Fruit fly (Drosophila melanogaster): ENCODE measurements around the gene pelo.

The pelo gene

dm6 chr2L:9692364-9693348 is 8.0 kb upstream of the pelo start:
- TF ChIP-seq CG17186 (GFP tag; optimal IDR thresholded peaks at IDR 0.05) (no peak), CG1603 (tag; optimal IDR thresholded peaks at IDR 0.05) (peak; percentile 26), CG13775 (GFP tag; optimal IDR thresholded peaks at IDR 0.05) (peak; percentile 55), lilli (GFP tag; optimal IDR thresholded peaks at IDR 0.05) (peak; percentile 71), CG12236 (GFP tag; optimal IDR thresholded peaks at IDR 0.05) (no peak), CG4730 (GFP tag; IDR thresholded peaks at IDR 0.05) (peak; percentile 57; the same call in 1 of the 2 replicates), pb (GFP tag; optimal IDR thresholded peaks at IDR 0.05) (no peak), Dad (GFP tag; optimal IDR thresholded peaks at IDR 0.05) (no peak), CG15514 (GFP tag; optimal IDR thresholded peaks at IDR 0.05) (peak; percentile 47), grn (GFP tag; optimal IDR thresholded peaks at IDR 0.05) (no peak), CG15011 (GFP tag; optimal IDR thresholded peaks at IDR 0.05) (peak; percentile 27), CG2202 (tag; optimal IDR thresholded peaks at IDR 0.05) (no peak), Rfx (GFP tag; IDR thresholded peaks at IDR 0.05) (peak; percentile 91), CG1602 (GFP tag; optimal IDR thresholded peaks at IDR 0.05) (peak; percentile 16), Drgx (GFP tag; IDR thresholded peaks at IDR 0.05) (peak; percentile 92), Camta (GFP tag; optimal IDR thresholded peaks at IDR 0.05) (peak; percentile 29), CG7271 (tag; optimal IDR thresholded peaks at IDR 0.05) (no peak), klu (GFP tag; IDR thresholded peaks at IDR 0.05) (peak; percentile 60; the same call in 1 of the 2 replicates), CG32767 (GFP tag; IDR thresholded peaks at IDR 0.05) (peak; percentile 55; the same call in 1 of the 2 replicates), CG9727 (GFP tag; optimal IDR thresholded peaks at IDR 0.05) (peak; percentile 67), dan (GFP tag; IDR thresholded peaks at IDR 0.05) (no peak), psq (GFP tag; optimal IDR thresholded peaks at IDR 0.05) (no peak), CG6654 (GFP tag; optimal IDR thresholded peaks at IDR 0.05) (no peak), gce (GFP tag; IDR thresholded peaks at IDR 0.05) (peak; percentile 58; the same call in 1 of the 3 replicates), CG7786 (GFP tag; optimal IDR thresholded peaks at IDR 0.05) (no peak), E2f2 (GFP tag; IDR thresholded peaks at IDR 0.05) (peak; percentile 50; the same call in 1 of the 2 replicates), CG8388 (GFP tag; optimal IDR thresholded peaks at IDR 0.05) (peak; percentile 19), sens (GFP tag) (peak; percentile 87), CG11398 (GFP tag; optimal IDR thresholded peaks at IDR 0.05) (no peak), croc (GFP tag; conservative IDR thresholded peaks at IDR 0.05) (no peak), ind (GFP tag; optimal IDR thresholded peaks at IDR 0.05) (peak; percentile 59), CG2875 (GFP tag; optimal IDR thresholded peaks at IDR 0.05) (no peak), CG31224 (GFP tag; IDR thresholded peaks at IDR 0.05) (peak; percentile 78), CoRest (tag; optimal IDR thresholded peaks at IDR 0.05) (peak; percentile 72), CG10654 (GFP tag; optimal IDR thresholded peaks at IDR 0.05) (peak; percentile 13), ssp (GFP tag; IDR thresholded peaks at IDR 0.05) (peak; percentile 58), Doc2 (GFP tag; IDR thresholded peaks at IDR 0.05) (no peak), CG1647 (GFP tag; optimal IDR thresholded peaks at IDR 0.05) (peak; percentile 41), CG6854 (GFP tag; optimal IDR thresholded peaks at IDR 0.05) (peak; percentile 56), Meics (GFP tag; optimal IDR thresholded peaks at IDR 0.05) (peak; percentile 79), dpn (GFP tag; optimal IDR thresholded peaks at IDR 0.05) (peak; percentile 48 to 59), grau (tag; optimal IDR thresholded peaks at IDR 0.05) (peak; percentile 71), CG9932 (GFP tag; IDR thresholded peaks at IDR 0.05) (peak; percentile 89), CG6765 (GFP tag; optimal IDR thresholded peaks at IDR 0.05) (no peak), oc (tag; optimal IDR thresholded peaks at IDR 0.05) (no peak), Hsf (GFP tag; optimal IDR thresholded peaks at IDR 0.05) (peak; percentile 56), Scr (GFP tag; IDR thresholded peaks at IDR 0.05; ENCODE audit: partially characterized antibody) (no peak), HLH4C (GFP tag; IDR thresholded peaks at IDR 0.05; ENCODE audit: partially characterized antibody) (no peak), MTF-1 (GFP tag; optimal IDR thresholded peaks at IDR 0.05; ENCODE audit: borderline replicate concordance) (no peak)
